Worm (Caenorhabditis elegans) whole organism, L3 larva: ENCODE data around the gene F59B8.1.

Experiments used
- R02D3.7 ChIP-seq: fragments of 150-350 bp; optimal IDR thresholded peaks from 2 replicates; lab custom pipeline; 2014; ENCODE audit warnings: missing biosample characterization, missing genetic modification characterization
- ZK546.5 ChIP-seq: sonication (generic microtip); optimal IDR thresholded peaks from 2 replicates; lab custom pipeline; 2017; ENCODE audit warnings: missing biosample characterization, missing genetic modification characterization
- aly-2 ChIP-seq: fragments of 150-350 bp; optimal IDR thresholded peaks from 2 replicates; lab custom pipeline; 2014; ENCODE audit warnings: missing biosample characterization, missing genetic modification characterization
- ama-1 ChIP-seq: fragments of 150-350 bp; optimal IDR thresholded peaks from 2 replicates; lab custom pipeline; 2018
- ceh-16 ChIP-seq: sonication (generic microtip); optimal IDR thresholded peaks from 2 replicates; lab custom pipeline; 2017; ENCODE audit warnings: missing biosample characterization, missing genetic modification characterization
- ceh-28 ChIP-seq: fragments of 150-350 bp; optimal IDR thresholded peaks from 2 replicates; lab custom pipeline; 2014; ENCODE audit warnings: missing biosample characterization, missing genetic modification reagents, missing genetic modification characterization
- ceh-82 ChIP-seq: fragments of 150-350 bp; optimal IDR thresholded peaks from 2 replicates; lab custom pipeline; 2014; ENCODE audit warnings: missing biosample characterization, missing genetic modification characterization
- ceh-9 ChIP-seq: sonication (generic microtip); optimal IDR thresholded peaks from 2 replicates; lab custom pipeline; 2018; ENCODE audit warnings: missing biosample characterization, missing genetic modification characterization
- daf-12 ChIP-seq: fragments of 150-350 bp; optimal IDR thresholded peaks from 2 replicates; lab custom pipeline; 2014; ENCODE audit warnings: missing biosample characterization, missing genetic modification reagents, missing genetic modification characterization
- egl-27 ChIP-seq: sonication (generic microtip); optimal IDR thresholded peaks from 4 replicates; lab custom pipeline; 2017; ENCODE audit warnings: missing biosample characterization, missing genetic modification reagents, missing genetic modification characterization
- egl-5 ChIP-seq: fragments of 150-350 bp; optimal IDR thresholded peaks from 2 replicates; lab custom pipeline; 2017; ENCODE audit warnings: missing biosample characterization, missing genetic modification reagents, missing genetic modification characterization, inconsistent platforms
- elt-1 ChIP-seq: fragments of 150-350 bp; optimal IDR thresholded peaks from 2 replicates; lab custom pipeline; 2014; ENCODE audit warnings: missing biosample characterization, missing genetic modification characterization
- elt-2 ChIP-seq: sonication (generic microtip); optimal IDR thresholded peaks from 2 replicates; lab custom pipeline; 2016; ENCODE audit warnings: missing genetic modification reagents, mild to moderate bottlenecking, missing genetic modification characterization, missing compliant biosample characterization
- elt-3 ChIP-seq, 3 experiments: fragments of 150-350 bp in 1 of 3; sonication (generic microtip) in 2 of 3; optimal IDR thresholded peaks; 2 replicates in 2 of 3; 4 replicates in 1 of 3; lab custom pipeline; 2014 to 2017; ENCODE audit warnings: missing biosample characterization in 3 of 3, missing genetic modification characterization in 3 of 3
- eor-1 ChIP-seq, 2 experiments: fragments of 150-350 bp; optimal IDR thresholded peaks; 2 replicates each; lab custom pipeline; 2014 to 2018; ENCODE audit warnings: missing biosample characterization in 2 of 2, missing genetic modification characterization in 2 of 2
- fkh-10 ChIP-seq: sonication (generic microtip); optimal IDR thresholded peaks from 2 replicates; lab custom pipeline; 2017; ENCODE audit warnings: missing biosample characterization, missing genetic modification reagents, missing genetic modification characterization
- fkh-2 ChIP-seq: fragments of 150-350 bp; optimal IDR thresholded peaks from 2 replicates; lab custom pipeline; 2014; ENCODE audit warnings: missing biosample characterization, missing genetic modification reagents, missing genetic modification characterization
- fos-1 ChIP-seq: fragments of 150-350 bp; optimal IDR thresholded peaks from 2 replicates; lab custom pipeline; 2014; ENCODE audit warnings: missing biosample characterization, missing genetic modification characterization
- hmg-11 ChIP-seq: sonication (generic microtip); optimal IDR thresholded peaks from 2 replicates; lab custom pipeline; 2016; ENCODE audit warnings: missing genetic modification characterization, missing compliant biosample characterization
- jun-1 ChIP-seq: fragments of 150-350 bp; optimal IDR thresholded peaks from 2 replicates; lab custom pipeline; 2014; ENCODE audit warnings: missing biosample characterization, missing genetic modification reagents, missing genetic modification characterization
- lin-15B ChIP-seq: fragments of 150-350 bp; optimal IDR thresholded peaks from 2 replicates; lab custom pipeline; 2014; ENCODE audit warnings: missing biosample characterization, missing genetic modification characterization
- lin-39 ChIP-seq: fragments of 150-350 bp; optimal IDR thresholded peaks from 2 replicates; lab custom pipeline; 2018; ENCODE audit warnings: missing biosample characterization, missing genetic modification reagents, missing genetic modification characterization
- lsy-12 ChIP-seq: sonication (generic microtip); optimal IDR thresholded peaks from 2 replicates; lab custom pipeline; 2016; ENCODE audit warnings: mild to moderate bottlenecking, missing genetic modification characterization, missing compliant biosample characterization
- mdl-1 ChIP-seq: fragments of 150-350 bp; optimal IDR thresholded peaks from 2 replicates; lab custom pipeline; 2014; ENCODE audit warnings: missing biosample characterization, missing genetic modification characterization
- mml-1 ChIP-seq: fragments of 150-350 bp; sonication (generic microtip); optimal IDR thresholded peaks from 3 replicates; lab custom pipeline; 2014; ENCODE audit warnings: missing biosample characterization, missing genetic modification characterization
- nfya-1 ChIP-seq: sonication (generic microtip); optimal IDR thresholded peaks from 2 replicates; lab custom pipeline; 2017; ENCODE audit warnings: missing genetic modification characterization, mild to moderate bottlenecking, missing compliant biosample characterization, antibody characterized with exemption, moderate library complexity; ENCODE audit not compliant: insufficient read depth
- nhr-11 ChIP-seq: fragments of 150-350 bp; optimal IDR thresholded peaks from 2 replicates; lab custom pipeline; 2014; ENCODE audit warnings: missing biosample characterization, missing genetic modification characterization
- nhr-12 ChIP-seq: fragments of 150-350 bp; optimal IDR thresholded peaks from 2 replicates; lab custom pipeline; 2014; ENCODE audit warnings: missing biosample characterization, missing genetic modification characterization
- nhr-23 ChIP-seq: fragments of 150-350 bp; optimal IDR thresholded peaks from 2 replicates; lab custom pipeline; 2014; ENCODE audit warnings: missing biosample characterization, missing genetic modification reagents, missing genetic modification characterization
- nhr-237 ChIP-seq: fragments of 150-350 bp; optimal IDR thresholded peaks from 2 replicates; lab custom pipeline; 2014; ENCODE audit warnings: missing biosample characterization, missing genetic modification characterization
- nhr-25 ChIP-seq: sonication (generic microtip); optimal IDR thresholded peaks from 2 replicates; lab custom pipeline; 2017; ENCODE audit warnings: missing biosample characterization, missing genetic modification characterization
- nhr-28 ChIP-seq: fragments of 150-350 bp; optimal IDR thresholded peaks from 2 replicates; lab custom pipeline; 2014; ENCODE audit warnings: missing biosample characterization, missing genetic modification characterization
- nhr-43 ChIP-seq: sonication (generic microtip); optimal IDR thresholded peaks from 2 replicates; lab custom pipeline; 2016; ENCODE audit warnings: mild to moderate bottlenecking, missing genetic modification characterization, missing compliant biosample characterization; ENCODE audit not compliant: poor library complexity, severe bottlenecking
- nhr-67 ChIP-seq: fragments of 150-350 bp; optimal IDR thresholded peaks from 2 replicates; lab custom pipeline; 2014; ENCODE audit warnings: missing biosample characterization, missing genetic modification characterization
- nhr-76 ChIP-seq: fragments of 150-350 bp; sonication (generic microtip); optimal IDR thresholded peaks from 5 replicates; lab custom pipeline; 2014; ENCODE audit warnings: missing biosample characterization, missing genetic modification characterization
- nhr-77 ChIP-seq: fragments of 150-350 bp; optimal IDR thresholded peaks from 2 replicates; lab custom pipeline; 2014; ENCODE audit warnings: missing biosample characterization, missing genetic modification characterization
- pha-4 ChIP-seq: fragments of 150-350 bp; optimal IDR thresholded peaks from 2 replicates; lab custom pipeline; 2014; ENCODE audit warnings: missing biosample characterization, missing genetic modification reagents, missing genetic modification characterization
- pqm-1 ChIP-seq: fragments of 150-350 bp; optimal IDR thresholded peaks from 2 replicates; lab custom pipeline; 2017; ENCODE audit warnings: missing biosample characterization, missing genetic modification characterization, inconsistent platforms
- sea-2 ChIP-seq: fragments of 150-350 bp; sonication (generic microtip); optimal IDR thresholded peaks from 4 replicates; lab custom pipeline; 2014; ENCODE audit warnings: missing biosample characterization, missing genetic modification reagents, missing genetic modification characterization
- skn-1 ChIP-seq: fragments of 150-350 bp; optimal IDR thresholded peaks from 2 replicates; lab custom pipeline; 2014; ENCODE audit warnings: missing biosample characterization, missing genetic modification characterization
- snpc-4 ChIP-seq: fragments of 150-350 bp; optimal IDR thresholded peaks from 2 replicates; lab custom pipeline; 2014; ENCODE audit warnings: missing biosample characterization, missing genetic modification characterization
- tbx-2 ChIP-seq: sonication (generic microtip); optimal IDR thresholded peaks from 2 replicates; lab custom pipeline; 2016; ENCODE audit warnings: mild to moderate bottlenecking, missing genetic modification characterization, missing compliant biosample characterization
- unc-39 ChIP-seq: sonication (generic microtip); optimal IDR thresholded peaks from 4 replicates; lab custom pipeline; 2017; ENCODE audit warnings: missing biosample characterization, missing genetic modification characterization
- unc-62 ChIP-seq: fragments of 150-350 bp; sonication (generic microtip); optimal IDR thresholded peaks from 4 replicates; lab custom pipeline; 2014; ENCODE audit warnings: missing biosample characterization, missing genetic modification reagents, missing genetic modification characterization
- zag-1 ChIP-seq: fragments of 150-350 bp; optimal IDR thresholded peaks from 2 replicates; lab custom pipeline; 2014; ENCODE audit warnings: missing biosample characterization, missing genetic modification characterization
- ztf-11 ChIP-seq: fragments of 150-350 bp; optimal IDR thresholded peaks from 2 replicates; lab custom pipeline; 2014; ENCODE audit warnings: missing biosample characterization, missing genetic modification characterization
- ztf-4 ChIP-seq: fragments of 150-350 bp; optimal IDR thresholded peaks from 2 replicates; lab custom pipeline; 2014; ENCODE audit warnings: missing biosample characterization, missing genetic modification characterization

F59B8.1 gene

ce11 chrIV:9438753-9439152, 10.7 kb downstream of the F59B8.1 start:
- TF ChIP-seq nhr-25 (tag; lab: Kevin White, UChicago) (peak; percentile 60), elt-2 (peak; percentile 50), tbx-2 (tag; lab: Kevin White, UChicago) (peak; percentile 40), nhr-23 (tag; lab: Kevin White, UChicago) (peak; percentile 32), nhr-43 (tag; lab: Kevin White, UChicago) (peak; percentile 56), nfya-1 (tag; lab: Kevin White, UChicago) (peak; percentile 12), ceh-16 (no peak), lsy-12 (tag; lab: Kevin White, UChicago) (peak; percentile 63), pqm-1 (tag; lab: Kevin White, UChicago) (peak; percentile 4), R02D3.7 (tag; lab: Kevin White, UChicago) (no peak), elt-3 (tag; optimal IDR thresholded peaks at IDR 0.05; lab: Kevin White, UChicago) (peak in 1 of 3 experiments; percentile 10), nhr-67 (tag; lab: Kevin White, UChicago) (no peak), ama-1 (peak; percentile 96)

- no peak for TF ChIP-seq nhr-237 (tag; lab: Kevin White, UChicago)
- TF ChIP-seq unc-39 (tag; lab: Kevin White, UChicago) = no peak
- TF ChIP-seq lin-39 (tag; lab: Kevin White, UChicago) = peak; percentile 59
- no peak for TF ChIP-seq nhr-43 (tag; lab: Kevin White, UChicago)
- TF ChIP-seq ZK546.5 (tag; lab: Kevin White, UChicago) = no peak
- TF ChIP-seq mdl-1 (tag; lab: Kevin White, UChicago) = no peak
- TF ChIP-seq ceh-16 = no peak
- TF ChIP-seq ceh-9 (tag; lab: Kevin White, UChicago) = no peak
- no peak for TF ChIP-seq ceh-82 (tag; lab: Kevin White, UChicago)
- TF ChIP-seq lin-15B (tag; lab: Kevin White, UChicago) = peak; percentile 62
- peak; percentile 25 for TF ChIP-seq pha-4
- no peak for TF ChIP-seq nhr-12 (tag; lab: Kevin White, UChicago)
- TF ChIP-seq fkh-10 (GFP tag; lab: Kevin White, UChicago) = no peak
- no peak for TF ChIP-seq ztf-4 (tag; lab: Kevin White, UChicago)
- peak; percentile 27 for TF ChIP-seq hmg-11 (tag; lab: Kevin White, UChicago)
- TF ChIP-seq unc-62 = no peak
- TF ChIP-seq nhr-25 (tag; lab: Kevin White, UChicago) = peak; percentile 88
- no peak for TF ChIP-seq nhr-11 (tag; lab: Kevin White, UChicago)
- TF ChIP-seq fos-1 (tag; lab: Kevin White, UChicago) = no peak
- TF ChIP-seq ztf-11 = no peak
- TF ChIP-seq nhr-28 (tag; lab: Kevin White, UChicago) = no peak
- TF ChIP-seq egl-27 (tag; lab: Kevin White, UChicago) = no peak
- TF ChIP-seq elt-2 = no peak
- no peak for TF ChIP-seq nhr-67 (tag; lab: Kevin White, UChicago)
- TF ChIP-seq egl-5 (tag; lab: Kevin White, UChicago) = no peak
- no peak for TF ChIP-seq aly-2
- TF ChIP-seq sea-2 = no peak
- no peak for TF ChIP-seq tbx-2 (tag; lab: Kevin White, UChicago)
- TF ChIP-seq pqm-1 (tag; lab: Kevin White, UChicago) = peak; percentile 17
- no peak for TF ChIP-seq nhr-77 (tag; lab: Kevin White, UChicago)
- TF ChIP-seq ceh-28 = no peak
- TF ChIP-seq zag-1 (tag; lab: Kevin White, UChicago) = no peak
- peak; percentile 45 for TF ChIP-seq nhr-23 (tag; lab: Kevin White, UChicago)
- TF ChIP-seq jun-1 = no peak
- no peak for TF ChIP-seq elt-3 (tag; optimal IDR thresholded peaks at IDR 0.05; lab: Kevin White, UChicago)
- TF ChIP-seq nhr-76 (tag; lab: Kevin White, UChicago) = no peak
- no peak for TF ChIP-seq fkh-2 (tag; lab: Kevin White, UChicago)
- TF ChIP-seq daf-12 (tag; lab: Kevin White, UChicago) = no peak
- no peak for TF ChIP-seq eor-1 (tag; optimal IDR thresholded peaks at IDR 0.05; lab: Kevin White, UChicago)
- TF ChIP-seq lsy-12 (tag; lab: Kevin White, UChicago) = no peak
- TF ChIP-seq snpc-4 = peak; percentile 83
- no peak for TF ChIP-seq mml-1 (tag; lab: Kevin White, UChicago)
- no peak for TF ChIP-seq R02D3.7 (tag; lab: Kevin White, UChicago)
- peak; percentile 89 for TF ChIP-seq ama-1
- no peak for TF ChIP-seq skn-1 (tag; lab: Kevin White, UChicago)
- TF ChIP-seq elt-1 (tag; lab: Kevin White, UChicago) = no peak
- peak; percentile 58 for TF ChIP-seq nfya-1 (tag; lab: Kevin White, UChicago)
Measured at ce11 chrIV:9440880-9441336, 12.8 kb downstream of the F59B8.1 start, which contains the start of gene idh-1. TSS of gene idh-1 (minus strand) at chrIV:9441107.
